Worm (Caenorhabditis elegans) whole organism, midembryonic: ENCODE measurements around the gene nhr-63.

Experiments used
- T22C8.4 ChIP-seq: fragments of 200-800 bp; sonication (Bioruptor generic); IDR thresholded peaks from 2 replicates; pipeline ENCODE4 v1.3.6; 2022; ENCODE audit warnings: missing genetic modification characterization, missing compliant biosample characterization
- cog-1 ChIP-seq: sonication (generic microtip); optimal IDR thresholded peaks from 2 replicates; lab custom pipeline; 2016; ENCODE audit warnings: missing genetic modification characterization, missing compliant biosample characterization
- flt-1 ChIP-seq: fragments of 200-800 bp; sonication (Bioruptor generic); IDR thresholded peaks from 2 replicates; pipeline ENCODE4 v1.3.6; 2022; ENCODE audit warnings: missing genetic modification characterization, missing compliant biosample characterization
- klf-2 ChIP-seq: fragments of 200-800 bp; sonication (Bioruptor generic); conservative IDR thresholded peaks from 2 replicates; pipeline ENCODE4 v1.3.6; 2022; ENCODE audit warnings: missing genetic modification reagents, missing genetic modification characterization, missing compliant biosample characterization
- med-1 ChIP-seq: sonication (generic microtip); optimal IDR thresholded peaks from 2 replicates; lab custom pipeline; 2017; ENCODE audit warnings: missing genetic modification characterization, mild to moderate bottlenecking, missing compliant biosample characterization, antibody characterized with exemption, missing genetic modification reagents; ENCODE audit not compliant: insufficient read depth
- ref-1 ChIP-seq: fragments of 200-800 bp; sonication (Bioruptor generic); conservative IDR thresholded peaks from 2 replicates; pipeline ENCODE4 v1.3.6; 2022; ENCODE audit warnings: missing genetic modification reagents, missing genetic modification characterization, missing compliant biosample characterization
- tab-1 ChIP-seq: fragments of 200-800 bp; sonication (Bioruptor generic); IDR thresholded peaks from 2 replicates; pipeline ENCODE4 v1.3.6; 2022; ENCODE audit warnings: missing genetic modification characterization, missing compliant biosample characterization
- ztf-23 ChIP-seq: fragments of 200-800 bp; sonication (Bioruptor generic); IDR thresholded peaks from 2 replicates; pipeline ENCODE4 v1.3.6; 2022; ENCODE audit warnings: missing genetic modification reagents, missing genetic modification characterization, missing compliant biosample characterization
- ztf-29 ChIP-seq: fragments of 200-800 bp; sonication (Bioruptor generic); IDR thresholded peaks from 2 replicates; pipeline ENCODE4 v1.3.6; 2022; ENCODE audit warnings: missing genetic modification reagents, missing genetic modification characterization, missing compliant biosample characterization

Gene nhr-63

ce11 chrV:16042743-16043014 lies 40.3 kb downstream of the nhr-63 start:
- no peak; the same call in 1 of the 2 replicates for TF ChIP-seq flt-1
- TF ChIP-seq med-1 (GFP tag; lab: Kevin White, UChicago), result no peak
- no peak for TF ChIP-seq ztf-29
- no peak for TF ChIP-seq cog-1 (tag; lab: Kevin White, UChicago)
- TF ChIP-seq ref-1 (GFP tag; lab: Robert Waterston, UW), result no peak
- TF ChIP-seq ztf-23 (GFP tag; lab: Robert Waterston, UW), result no peak
- no peak for TF ChIP-seq klf-2 (GFP tag; lab: Robert Waterston, UW)
- no peak for TF ChIP-seq T22C8.4 (GFP tag; lab: Robert Waterston, UW)
- no peak for TF ChIP-seq tab-1 (GFP tag; lab: Robert Waterston, UW)

ce11 chrV:16043686-16044085 lies 41.3 kb downstream of the nhr-63 start:
- TF ChIP-seq ztf-23 (GFP tag; lab: Robert Waterston, UW), result no peak
- no peak for TF ChIP-seq cog-1 (tag; lab: Kevin White, UChicago)
- TF ChIP-seq klf-2 (GFP tag; lab: Robert Waterston, UW), result no peak
- no peak for TF ChIP-seq tab-1 (GFP tag; lab: Robert Waterston, UW)
- TF ChIP-seq med-1 (GFP tag; lab: Kevin White, UChicago), result no peak
- no peak for TF ChIP-seq T22C8.4 (GFP tag; lab: Robert Waterston, UW)
- no peak for TF ChIP-seq ztf-29

ce11 chrV:16045837-16046236 lies 43.4 kb downstream of the nhr-63 start, which contains the start of gene T10C6.15:
Gene T10C6.15 (minus strand): TSS chrV:16045940.
- no peak for TF ChIP-seq ztf-23 (GFP tag; lab: Robert Waterston, UW)
- TF ChIP-seq T22C8.4 (GFP tag; lab: Robert Waterston, UW), result no peak
- no peak for TF ChIP-seq klf-2 (GFP tag; lab: Robert Waterston, UW)
- no peak for TF ChIP-seq ref-1 (GFP tag; lab: Robert Waterston, UW)
- TF ChIP-seq cog-1 (tag; lab: Kevin White, UChicago), result no peak

ce11 chrV:16046573-16046972 lies 44.2 kb downstream of the nhr-63 start, which contains the start of gene ZK285.2:
Gene ZK285.2 (plus strand): TSS chrV:16046873.
- TF ChIP-seq ztf-23 (GFP tag; lab: Robert Waterston, UW), result no peak
- TF ChIP-seq flt-1, result no peak
- no peak for TF ChIP-seq cog-1 (tag; lab: Kevin White, UChicago)
- no peak for TF ChIP-seq ztf-29
- no peak for TF ChIP-seq ref-1 (GFP tag; lab: Robert Waterston, UW)
- no peak for TF ChIP-seq med-1 (GFP tag; lab: Kevin White, UChicago)
- no peak for TF ChIP-seq tab-1 (GFP tag; lab: Robert Waterston, UW)
- no peak for TF ChIP-seq T22C8.4 (GFP tag; lab: Robert Waterston, UW)
- TF ChIP-seq klf-2 (GFP tag; lab: Robert Waterston, UW), result no peak

ce11 chrV:16047052-16047451 lies 44.7 kb downstream of the nhr-63 start:
- no peak for TF ChIP-seq klf-2 (GFP tag; lab: Robert Waterston, UW)
- TF ChIP-seq cog-1 (tag; lab: Kevin White, UChicago), result no peak
- no peak for TF ChIP-seq T22C8.4 (GFP tag; lab: Robert Waterston, UW)
- TF ChIP-seq flt-1, result no peak
- TF ChIP-seq ref-1 (GFP tag; lab: Robert Waterston, UW), result no peak
- TF ChIP-seq ztf-23 (GFP tag; lab: Robert Waterston, UW), result no peak
- no peak for TF ChIP-seq tab-1 (GFP tag; lab: Robert Waterston, UW)
- no peak for TF ChIP-seq ztf-29
- TF ChIP-seq med-1 (GFP tag; lab: Kevin White, UChicago), result no peak

ce11 chrV:16047508-16047907 lies 45.1 kb downstream of the nhr-63 start, which contains the start of gene str-198:
Gene str-198 (plus strand): TSS chrV:16047808.
- TF ChIP-seq T22C8.4 (GFP tag; lab: Robert Waterston, UW) (no peak), med-1 (GFP tag; lab: Kevin White, UChicago) (no peak), ref-1 (GFP tag; lab: Robert Waterston, UW) (no peak), ztf-23 (GFP tag; lab: Robert Waterston, UW) (no peak), flt-1 (no peak), klf-2 (GFP tag; lab: Robert Waterston, UW) (no peak), cog-1 (tag; lab: Kevin White, UChicago) (no peak), tab-1 (GFP tag; lab: Robert Waterston, UW) (no peak), ztf-29 (no peak)

- no peak for TF ChIP-seq klf-2 (GFP tag; lab: Robert Waterston, UW)
- TF ChIP-seq cog-1 (tag; lab: Kevin White, UChicago), result no peak
These were observed 46.8 kb downstream of the nhr-63 start, which contains the start of gene best-12 for ce11 chrV:16049177-16049576. Gene best-12 (plus strand): TSS chrV:16049477.

ce11 chrV:16053373-16053772 lies 51.0 kb downstream of the nhr-63 start, which contains the start of gene F14H3.3:
Gene F14H3.3 (minus strand): TSS chrV:16053473.
- no peak for TF ChIP-seq cog-1 (tag; lab: Kevin White, UChicago)
- TF ChIP-seq ztf-29, result no peak
- no peak for TF ChIP-seq tab-1 (GFP tag; lab: Robert Waterston, UW)
- no peak for TF ChIP-seq flt-1
- no peak for TF ChIP-seq klf-2 (GFP tag; lab: Robert Waterston, UW)
- no peak for TF ChIP-seq T22C8.4 (GFP tag; lab: Robert Waterston, UW)
- TF ChIP-seq ref-1 (GFP tag; lab: Robert Waterston, UW), result no peak
- TF ChIP-seq med-1 (GFP tag; lab: Kevin White, UChicago), result no peak
- TF ChIP-seq ztf-23 (GFP tag; lab: Robert Waterston, UW), result no peak
